Fruit fly (Drosophila melanogaster) S2 (cell line): Measurements from ENCODE around the gene Cp7Fc.

Experiments
- CG8478 ChIP-seq: fragments of >200 bp; optimal IDR thresholded peaks from 2 replicates; lab custom pipeline; 2018
- CTCF ChIP-seq, 2 experiments: fragments of >200 bp; optimal IDR thresholded peaks; 2 replicates each; lab custom pipeline; 2018

DNA sequence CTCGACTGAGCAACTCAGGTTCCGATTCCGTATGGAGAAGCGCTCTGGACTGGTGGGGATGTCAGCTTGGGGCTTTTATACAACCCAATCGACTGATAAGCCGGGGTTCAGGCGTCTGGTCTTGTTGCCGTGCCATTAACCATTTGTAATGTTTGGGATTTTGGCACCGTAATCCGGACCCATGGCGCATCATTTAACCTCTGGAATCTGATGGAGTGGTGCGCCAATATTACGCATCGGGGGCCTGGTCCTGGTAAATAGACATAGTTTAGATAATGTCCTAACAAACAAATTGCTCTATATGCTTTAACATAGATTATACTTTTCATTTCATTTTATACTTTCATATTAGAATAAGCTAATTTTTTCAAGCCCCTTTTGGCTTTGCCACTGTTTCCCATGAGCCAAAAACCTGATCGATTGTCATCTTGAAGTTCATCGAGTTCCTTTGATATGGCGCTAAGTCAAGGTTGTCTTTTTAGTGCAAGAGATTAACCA is 7.9 kb upstream of the Cp7Fc start, which contains the start of gene CG12116:
- TF ChIP-seq CG8478 (no peak), CTCF (optimal IDR thresholded peaks at IDR 0.05; lab: Kevin White, UChicago) (no peak)
